Fruit fly (Drosophila melanogaster) whole organism, embryonic: ENCODE data around the gene CG43072.
A peak's percentile ranks its signal among the peaks of the same experiment; 100 is the strongest.

Experiments used
- Aef1 ChIP-seq: fragments of 200-800 bp; sonication (Bioruptor generic); IDR thresholded peaks from 3 replicates; pipeline ENCODE4 v1.3.6; 2022; ENCODE audit warnings: missing biosample characterization, missing genetic modification characterization
- CG11247 ChIP-seq: fragments of 200-800 bp; sonication (Bioruptor generic); IDR thresholded peaks from 2 replicates; pipeline ENCODE4 v1.3.6; 2022; ENCODE audit warnings: missing biosample characterization, missing genetic modification characterization
- CG11504 ChIP-seq: fragments of 200-800 bp; sonication (Bioruptor generic); optimal IDR thresholded peaks from 3 replicates; lab custom pipeline; 2019; ENCODE audit warnings: missing biosample characterization, mild to moderate bottlenecking, missing genetic modification characterization, moderate library complexity
- CG12769 ChIP-seq: fragments of 200-800 bp; sonication (Bioruptor generic); optimal IDR thresholded peaks from 2 replicates; lab custom pipeline; 2019; ENCODE audit warnings: missing biosample characterization, mild to moderate bottlenecking, missing genetic modification characterization, moderate library complexity
- CG13287 ChIP-seq: fragments of 200-800 bp; sonication (Bioruptor generic); IDR thresholded peaks from 2 replicates; pipeline ENCODE4 v1.3.6; 2022; ENCODE audit warnings: missing biosample characterization, missing genetic modification characterization; ENCODE audit not compliant: partially characterized antibody
- CG15269 ChIP-seq: fragments of 200-800 bp; sonication (Bioruptor generic); optimal IDR thresholded peaks from 2 replicates; lab custom pipeline; 2018; ENCODE audit warnings: missing biosample characterization, mild to moderate bottlenecking, missing genetic modification characterization, moderate library complexity
- CG1647 ChIP-seq: fragments of 200-800 bp; sonication (Bioruptor generic); optimal IDR thresholded peaks from 3 replicates; lab custom pipeline; 2016; ENCODE audit warnings: missing biosample characterization, missing genetic modification characterization
- CG18599 ChIP-seq: fragments of 200-800 bp; sonication (Bioruptor generic); optimal IDR thresholded peaks from 3 replicates; lab custom pipeline; 2017; ENCODE audit warnings: missing biosample characterization, missing genetic modification characterization, mild to moderate bottlenecking, moderate library complexity, missing genetic modification reagents
- CG2120 ChIP-seq: fragments of 200-800 bp; sonication (Bioruptor generic); optimal IDR thresholded peaks from 3 replicates; lab custom pipeline; 2016; ENCODE audit warnings: missing biosample characterization, missing genetic modification characterization
- CG30403 ChIP-seq: fragments of 200-800 bp; sonication (Bioruptor generic); optimal IDR thresholded peaks from 3 replicates; lab custom pipeline; 2016; ENCODE audit warnings: missing biosample characterization, missing genetic modification characterization
- CG34224 ChIP-seq: fragments of 200-800 bp; sonication (Bioruptor generic); IDR thresholded peaks from 3 replicates; pipeline ENCODE4 v1.3.6; 2022; ENCODE audit warnings: missing biosample characterization, missing genetic modification characterization; ENCODE audit not compliant: partially characterized antibody
- CG42726 ChIP-seq: fragments of 200-800 bp; sonication (Bioruptor generic); IDR thresholded peaks from 2 replicates; pipeline ENCODE4 v1.3.6; 2022; ENCODE audit warnings: missing biosample characterization, missing genetic modification characterization; ENCODE audit not compliant: partially characterized antibody
- CG5180 ChIP-seq: fragments of 200-800 bp; sonication (Bioruptor generic); optimal IDR thresholded peaks from 3 replicates; lab custom pipeline; 2017; ENCODE audit warnings: missing biosample characterization, missing genetic modification characterization, mild to moderate bottlenecking, moderate library complexity, missing genetic modification reagents
- CG8290 ChIP-seq, 3 experiments: fragments of 200-800 bp; sonication (Bioruptor generic); optimal IDR thresholded peaks; 2 replicates each; lab custom pipeline; 2016 to 2019; ENCODE audit warnings: missing biosample characterization in 3 of 3, missing genetic modification characterization in 3 of 3, mild to moderate bottlenecking in 2 of 3, moderate library complexity in 1 of 3
- CG8944 ChIP-seq: fragments of 200-800 bp; sonication (Bioruptor generic); optimal IDR thresholded peaks from 3 replicates; lab custom pipeline; 2016; ENCODE audit warnings: missing biosample characterization, missing genetic modification characterization
- CG9437 ChIP-seq: fragments of 200-800 bp; sonication (Bioruptor generic); optimal IDR thresholded peaks from 2 replicates; lab custom pipeline; 2018; ENCODE audit warnings: missing biosample characterization, mild to moderate bottlenecking, missing genetic modification characterization
- CG9727 ChIP-seq: fragments of 200-800 bp; sonication (Bioruptor generic); optimal IDR thresholded peaks from 3 replicates; lab custom pipeline; 2017; ENCODE audit warnings: missing biosample characterization, mild to moderate bottlenecking, missing genetic modification characterization
- D19B ChIP-seq: fragments of 200-800 bp; sonication (Bioruptor generic); optimal IDR thresholded peaks from 2 replicates; lab custom pipeline; 2017; ENCODE audit warnings: missing biosample characterization, mild to moderate bottlenecking, missing genetic modification characterization
- Dad ChIP-seq: fragments of 200-800 bp; sonication (Bioruptor generic); optimal IDR thresholded peaks from 3 replicates; lab custom pipeline; 2016; ENCODE audit warnings: missing biosample characterization, missing genetic modification characterization
- E2f2 ChIP-seq: fragments of 200-800 bp; sonication (Bioruptor generic); IDR thresholded peaks from 2 replicates; pipeline ENCODE4 v1.3.6; 2022; ENCODE audit warnings: missing biosample characterization, missing genetic modification characterization
- Elba2 ChIP-seq: fragments of 200-800 bp; sonication (Bioruptor generic); optimal IDR thresholded peaks from 3 replicates; lab custom pipeline; 2016; ENCODE audit warnings: missing biosample characterization, missing genetic modification characterization
- HLHmδ ChIP-seq: fragments of 200-800 bp; sonication (Bioruptor generic); optimal IDR thresholded peaks from 2 replicates; lab custom pipeline; 2018; ENCODE audit warnings: missing biosample characterization, mild to moderate bottlenecking, missing genetic modification characterization, moderate library complexity
- Hr78 ChIP-seq, 2 experiments: fragments of 200-800 bp in 1 of 2; fragments of >200 bp in 1 of 2; sonication (Bioruptor generic) in 1 of 2; optimal IDR thresholded peaks; 2 replicates each; lab custom pipeline; 2017 to 2019; ENCODE audit warnings: missing biosample characterization in 2 of 2, missing genetic modification characterization in 2 of 2, mild to moderate bottlenecking in 1 of 2, moderate library complexity in 1 of 2
- Jarid2 ChIP-seq: fragments of 200-800 bp; sonication (Bioruptor generic); optimal IDR thresholded peaks from 3 replicates; lab custom pipeline; 2017; ENCODE audit warnings: mild to moderate bottlenecking, missing biosample characterization, missing genetic modification reagents, missing genetic modification characterization
- Lhr ChIP-seq: fragments of 200-800 bp; sonication (Bioruptor generic); optimal IDR thresholded peaks from 3 replicates; lab custom pipeline; 2017; ENCODE audit warnings: mild to moderate bottlenecking, missing biosample characterization, missing genetic modification reagents, missing genetic modification characterization
- MESR4 ChIP-seq: fragments of 200-800 bp; sonication (Bioruptor generic); optimal IDR thresholded peaks from 2 replicates; lab custom pipeline; 2018; ENCODE audit warnings: missing biosample characterization, mild to moderate bottlenecking, missing genetic modification characterization, moderate library complexity
- Med ChIP-seq: fragments of 200-800 bp; sonication (Bioruptor generic); peaks from one replicate; lab custom pipeline; 2016; ENCODE audit warnings: missing biosample characterization, missing genetic modification characterization, mild to moderate bottlenecking, inconsistent platforms, moderate library complexity
- Nf-YB ChIP-seq: fragments of 200-800 bp; sonication (Bioruptor generic); optimal IDR thresholded peaks from 3 replicates; lab custom pipeline; 2019; ENCODE audit warnings: missing biosample characterization, mild to moderate bottlenecking, missing genetic modification characterization, moderate library complexity
- Nf-YC ChIP-seq: fragments of 200-800 bp; optimal IDR thresholded peaks from 3 replicates; lab custom pipeline; 2019; ENCODE audit warnings: missing biosample characterization, mild to moderate bottlenecking, missing genetic modification characterization, moderate library complexity
- Pdp1 ChIP-seq, 2 experiments: fragments of 200-800 bp; sonication (Bioruptor generic); optimal IDR thresholded peaks; 3 replicates each; lab custom pipeline; 2016; ENCODE audit warnings: missing biosample characterization in 2 of 2, missing genetic modification characterization in 2 of 2, mild to moderate bottlenecking in 1 of 2, moderate library complexity in 1 of 2
- Rfx ChIP-seq: fragments of 200-800 bp; sonication (Bioruptor generic); IDR thresholded peaks from 2 replicates; pipeline ENCODE4 v1.3.6; 2022; ENCODE audit warnings: missing biosample characterization, missing genetic modification characterization
- Rx ChIP-seq: fragments of 200-800 bp; sonication (Bioruptor generic); IDR thresholded peaks from 2 replicates; pipeline ENCODE4 v1.3.6; 2022; ENCODE audit warnings: missing biosample characterization, missing genetic modification characterization
- Ssrp ChIP-seq: fragments of 200-800 bp; sonication (Bioruptor generic); optimal IDR thresholded peaks from 2 replicates; lab custom pipeline; 2018; ENCODE audit warnings: missing biosample characterization, mild to moderate bottlenecking, missing genetic modification characterization, moderate library complexity
- aop ChIP-seq: fragments of 200-800 bp; sonication (Bioruptor generic); IDR thresholded peaks from 2 replicates; pipeline ENCODE4 v1.3.6; 2022; ENCODE audit warnings: missing biosample characterization, missing genetic modification characterization
- ap ChIP-seq: fragments of 200-800 bp; sonication (Bioruptor generic); IDR thresholded peaks from 2 replicates; pipeline ENCODE4 v1.3.6; 2022; ENCODE audit warnings: missing biosample characterization, missing genetic modification characterization
- chinmo ChIP-seq: fragments of 200-800 bp; sonication (Bioruptor generic); IDR thresholded peaks from 4 replicates; pipeline ENCODE4 v1.3.6; 2022; ENCODE audit warnings: missing biosample characterization, missing genetic modification characterization; ENCODE audit not compliant: partially characterized antibody
- chn ChIP-seq: fragments of 200-800 bp; sonication (Bioruptor generic); optimal IDR thresholded peaks from 2 replicates; lab custom pipeline; 2016; ENCODE audit warnings: missing biosample characterization, missing genetic modification characterization
- dm ChIP-seq: fragments of 200-800 bp; sonication (Bioruptor generic); optimal IDR thresholded peaks from 3 replicates; lab custom pipeline; 2016; ENCODE audit warnings: missing biosample characterization, missing genetic modification characterization
- dpn ChIP-seq, 2 experiments: fragments of 200-800 bp; sonication (Bioruptor generic); optimal IDR thresholded peaks; 3 replicates each; lab custom pipeline; 2016; ENCODE audit warnings: missing biosample characterization in 2 of 2, missing genetic modification characterization in 2 of 2
- dysf ChIP-seq: fragments of 200-800 bp; sonication (Bioruptor generic); IDR thresholded peaks from 3 replicates; pipeline ENCODE4 v1.3.6; 2022; ENCODE audit warnings: missing biosample characterization, missing genetic modification characterization
- ftz-f1 ChIP-seq: fragments of 200-800 bp; sonication (Bioruptor generic); optimal IDR thresholded peaks from 2 replicates; lab custom pipeline; 2016; ENCODE audit warnings: missing biosample characterization, missing genetic modification characterization
- grau ChIP-seq: fragments of 200-800 bp; optimal IDR thresholded peaks from 3 replicates; lab custom pipeline; 2019; ENCODE audit warnings: missing biosample characterization, mild to moderate bottlenecking, missing genetic modification characterization, moderate library complexity
- hb ChIP-seq: fragments of 200-800 bp; sonication (Bioruptor generic); IDR thresholded peaks from 3 replicates; pipeline ENCODE4 v1.3.6; 2022; ENCODE audit warnings: missing biosample characterization, missing genetic modification characterization; ENCODE audit not compliant: partially characterized antibody
- lov ChIP-seq, 2 experiments: fragments of 200-800 bp in 1 of 2; fragments of >200 bp in 1 of 2; sonication (Bioruptor generic) in 1 of 2; IDR thresholded peaks in 1 of 2; optimal IDR thresholded peaks in 1 of 2; 2 replicates in 1 of 2; 3 replicates in 1 of 2; pipeline versions ENCODE4 v1.3.6 to Lab custom; 2017 to 2022; ENCODE audit warnings: missing biosample characterization in 1 of 2, missing genetic modification characterization in 1 of 2
- nom ChIP-seq: fragments of 200-800 bp; sonication (Bioruptor generic); optimal IDR thresholded peaks from 2 replicates; lab custom pipeline; 2017; ENCODE audit warnings: missing biosample characterization, missing genetic modification characterization, mild to moderate bottlenecking, moderate library complexity, missing genetic modification reagents
- rib ChIP-seq: fragments of 200-800 bp; sonication (Bioruptor generic); IDR thresholded peaks from 2 replicates; pipeline ENCODE4 v1.3.6; 2022; ENCODE audit warnings: missing biosample characterization, missing genetic modification characterization
- slbo ChIP-seq: fragments of 200-800 bp; sonication (Bioruptor generic); IDR thresholded peaks from 2 replicates; pipeline ENCODE4 v1.3.6; 2022; ENCODE audit warnings: missing biosample characterization, missing genetic modification characterization
- tx ChIP-seq: fragments of 200-800 bp; sonication (Bioruptor generic); optimal IDR thresholded peaks from 2 replicates; lab custom pipeline; 2016; ENCODE audit warnings: missing biosample characterization, missing genetic modification characterization

Gene CG43072

DNA sequence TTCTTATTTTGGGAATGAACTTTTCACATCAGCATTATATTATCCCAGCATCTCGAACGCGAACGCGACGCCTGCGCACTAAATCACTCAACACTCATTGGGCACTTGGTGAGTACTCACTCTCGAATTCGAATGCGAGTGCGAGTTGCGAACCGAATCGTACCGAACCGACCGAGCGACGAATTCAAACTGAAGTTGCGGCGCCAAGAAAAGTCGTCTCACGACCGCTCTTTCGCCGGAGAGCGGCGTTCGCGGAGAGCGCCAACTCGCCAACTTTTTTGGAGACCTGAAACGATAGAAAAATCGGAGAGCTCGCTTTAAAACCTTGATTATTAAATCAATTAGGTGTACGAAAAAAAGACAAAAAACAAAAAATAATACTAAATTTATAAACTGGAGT is 34.3 kb downstream of the CG43072 start (continued):
- TF ChIP-seq E2f2 (peak; percentile 60), Nf-YB (GFP tag; lab: Kevin White, UChicago) (peak; percentile 6), Elba2 (GFP tag; lab: Kevin White, UChicago) (no peak), lov (optimal IDR thresholded peaks at IDR 0.05; lab: Kevin White, UChicago) (no peak), lov (GFP tag; IDR thresholded peaks at IDR 0.05; lab: Robert Waterston, UW) (no peak), rib (GFP tag; lab: Robert Waterston, UW) (0 out of 2 replicates have a peak, but pooled peaks have one; percentile 18), CG12769 (tag; lab: Kevin White, UChicago) (no peak), Nf-YC (tag; lab: Kevin White, UChicago) (peak; percentile 24), ap (GFP tag; lab: Robert Waterston, UW) (peak; percentile 14; the same call in 1 of the 2 replicates), CG34224 (GFP tag; lab: Robert Waterston, UW) (peak; percentile 29; the same call in 1 of the 3 replicates), CG42726 (GFP tag; lab: Robert Waterston, UW) (peak; percentile 59), CG8290 (GFP tag; optimal IDR thresholded peaks at IDR 0.05; lab: Kevin White, UChicago) (no peak), CG8290 (tag; optimal IDR thresholded peaks at IDR 0.05; lab: Kevin White, UChicago) (peak in 1 of 2 experiments; percentile 34), CG13287 (peak; percentile 46; the same call in 1 of the 2 replicates), tx (GFP tag; lab: Kevin White, UChicago) (no peak), Jarid2 (GFP tag; lab: Kevin White, UChicago) (peak; percentile 91), CG5180 (GFP tag; lab: Kevin White, UChicago) (peak; percentile 65), nom (GFP tag; lab: Kevin White, UChicago) (no peak), hb (no peak), Med (GFP tag; lab: Kevin White, UChicago) (peak; percentile 31), Ssrp (tag; lab: Kevin White, UChicago) (no peak), HLHmδ (peak; percentile 46), Dad (GFP tag; lab: Kevin White, UChicago) (no peak), chinmo (GFP tag; lab: Robert Waterston, UW) (peak; percentile 86; the same call in 2 of the 4 replicates), CG15269 (tag; lab: Kevin White, UChicago) (no peak), CG8944 (no peak), Lhr (GFP tag; lab: Kevin White, UChicago) (no peak), Aef1 (no peak)

DNA sequence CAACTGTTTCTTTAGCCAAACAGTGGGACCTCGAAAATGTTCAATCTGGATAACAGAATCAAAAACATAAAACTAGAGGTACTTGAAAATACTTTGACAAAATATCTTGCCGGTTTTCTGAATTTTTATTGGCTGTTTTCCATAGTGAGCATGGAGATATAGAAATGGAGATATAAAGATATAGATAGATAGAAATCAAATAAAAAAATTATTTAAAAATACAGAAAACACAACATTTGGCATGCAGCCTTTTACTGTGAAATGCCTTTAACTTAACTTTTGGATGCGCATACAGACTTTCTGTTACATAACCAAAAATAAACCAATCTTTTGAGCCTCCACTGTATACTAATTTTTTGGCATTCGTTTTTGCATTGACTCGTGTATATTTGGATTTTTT is 34.8 kb downstream of the CG43072 start:
- TF ChIP-seq CG9437 = no peak
- TF ChIP-seq CG2120 (GFP tag; lab: Kevin White, UChicago) = peak; percentile 39
- no peak for TF ChIP-seq ftz-f1 (GFP tag; lab: Kevin White, UChicago)
- no peak for TF ChIP-seq aop (GFP tag; lab: Robert Waterston, UW)
- peak in 1 of 2 experiments; percentile 1 for TF ChIP-seq dpn (GFP tag; optimal IDR thresholded peaks at IDR 0.05; lab: Kevin White, UChicago)
- peak; percentile 52 for TF ChIP-seq slbo (GFP tag; lab: Robert Waterston, UW)
- no peak for TF ChIP-seq Lhr (GFP tag; lab: Kevin White, UChicago)
- no peak for TF ChIP-seq CG5180 (GFP tag; lab: Kevin White, UChicago)
- TF ChIP-seq CG11504 (tag; lab: Kevin White, UChicago) = peak; percentile 1
- peak; percentile 32 for TF ChIP-seq CG30403 (GFP tag; lab: Kevin White, UChicago)
- no peak for TF ChIP-seq dm (GFP tag; lab: Kevin White, UChicago)
- peak in 1 of 2 experiments; percentile 77 for TF ChIP-seq Pdp1 (GFP tag; optimal IDR thresholded peaks at IDR 0.05; lab: Kevin White, UChicago)
- no peak for TF ChIP-seq CG1647 (GFP tag; lab: Kevin White, UChicago)
- TF ChIP-seq grau = peak; percentile 74
- no peak for TF ChIP-seq CG18599 (GFP tag; lab: Kevin White, UChicago)
- no peak for TF ChIP-seq MESR4 (GFP tag; lab: Kevin White, UChicago)
- TF ChIP-seq D19B (GFP tag; lab: Kevin White, UChicago) = peak; percentile 5
- no peak for TF ChIP-seq Rx (GFP tag; lab: Robert Waterston, UW)
- TF ChIP-seq CG13287 = no peak
- peak; percentile 40; the same call in 1 of the 2 replicates for TF ChIP-seq Rfx (GFP tag; lab: Robert Waterston, UW)
- no peak for TF ChIP-seq chn (GFP tag; lab: Kevin White, UChicago)
- TF ChIP-seq CG11247 (GFP tag; lab: Robert Waterston, UW) = no peak
- TF ChIP-seq Hr78 (GFP tag; optimal IDR thresholded peaks at IDR 0.05; lab: Kevin White, UChicago) = no peak
- TF ChIP-seq CG9727 = peak; percentile 16
- peak; percentile 26; the same call in 1 of the 3 replicates for TF ChIP-seq dysf (GFP tag; lab: Robert Waterston, UW)
